Fruit fly (Drosophila melanogaster): ENCODE data around the gene CG8132.
A peak's percentile ranks its signal among the peaks of the same experiment; 100 is the strongest.

The CG8132 gene

dm6 chr3R:9434543-9435407, 33.5 kb downstream of the CG8132 start (continued):
- TF ChIP-seq mld (GFP tag; IDR thresholded peaks at IDR 0.05; ENCODE audit: partially characterized antibody): no peak
- TF ChIP-seq CG6791 (GFP tag; IDR thresholded peaks at IDR 0.05; ENCODE audit: partially characterized antibody): no peak
- peak; percentile 88 for TF ChIP-seq CG6854 (GFP tag; optimal IDR thresholded peaks at IDR 0.05)
- peak; percentile 78 for TF ChIP-seq maf-S (GFP tag; optimal IDR thresholded peaks at IDR 0.05)
- peak; percentile 43 for TF ChIP-seq pb (GFP tag; optimal IDR thresholded peaks at IDR 0.05)
- TF ChIP-seq psq (GFP tag; optimal IDR thresholded peaks at IDR 0.05): peak; percentile 51
- peak; percentile 90 for TF ChIP-seq CG12659 (GFP tag; optimal IDR thresholded peaks at IDR 0.05)
- peak; percentile 65; the same call in 1 of the 2 replicates for TF ChIP-seq CG10321 (GFP tag; IDR thresholded peaks at IDR 0.05)
- TF ChIP-seq dimm (GFP tag; IDR thresholded peaks at IDR 0.05): peak; percentile 82; the same call in 1 of the 2 replicates
- peak; percentile 71 for TF ChIP-seq Chrac-16 (GFP tag; optimal IDR thresholded peaks at IDR 0.05)
- peak; percentile 83 for TF ChIP-seq run (tag; optimal IDR thresholded peaks at IDR 0.05)
- TF ChIP-seq CG9727 (GFP tag; optimal IDR thresholded peaks at IDR 0.05): peak; percentile 84
- TF ChIP-seq CG43689 (GFP tag; IDR thresholded peaks at IDR 0.05): peak; percentile 60; the same call in 1 of the 2 replicates
- TF ChIP-seq sim (GFP tag; IDR thresholded peaks at IDR 0.05): peak; percentile 57; the same call in 1 of the 2 replicates
- TF ChIP-seq dati (GFP tag; IDR thresholded peaks at IDR 0.05): peak; percentile 71; the same call in 1 of the 2 replicates
- 0 out of 3 replicates have a peak, but pooled peaks have one; percentile 71 for TF ChIP-seq CG3726 (GFP tag; IDR thresholded peaks at IDR 0.05)
- TF ChIP-seq D19A (tag; optimal IDR thresholded peaks at IDR 0.05): peak; percentile 81
- TF ChIP-seq jing (GFP tag; optimal IDR thresholded peaks at IDR 0.05): no peak
- TF ChIP-seq CG15073 (GFP tag; optimal IDR thresholded peaks at IDR 0.05): no peak
- peak; percentile 26 for TF ChIP-seq CG10274 (GFP tag; optimal IDR thresholded peaks at IDR 0.05)
- TF ChIP-seq CG11695 (GFP tag; IDR thresholded peaks at IDR 0.05): peak; percentile 88
- TF ChIP-seq gcm2 (GFP tag; optimal IDR thresholded peaks at IDR 0.05): peak; percentile 51
- no peak for TF ChIP-seq CG17186 (GFP tag; optimal IDR thresholded peaks at IDR 0.05)
- TF ChIP-seq sens-2 (GFP tag; IDR thresholded peaks at IDR 0.05): peak; percentile 75
- no peak for TF ChIP-seq br (optimal IDR thresholded peaks at IDR 0.05)
- TF ChIP-seq exex (tag; optimal IDR thresholded peaks at IDR 0.05): peak; percentile 54
- no peak for TF ChIP-seq tll (GFP tag; optimal IDR thresholded peaks at IDR 0.05)
- no peak for TF ChIP-seq yki (optimal IDR thresholded peaks at IDR 0.05)
- no peak for TF ChIP-seq Dip2 (GFP tag; IDR thresholded peaks at IDR 0.05)
- TF ChIP-seq cwo (GFP tag; optimal IDR thresholded peaks at IDR 0.05): peak; percentile 86
- TF ChIP-seq fd3F (GFP tag; optimal IDR thresholded peaks at IDR 0.05): peak; percentile 80
- TF ChIP-seq CG11560 (tag; IDR thresholded peaks at IDR 0.05): peak; percentile 17; the same call in 1 of the 3 replicates
- TF ChIP-seq CG31365 (tag; optimal IDR thresholded peaks at IDR 0.05): no peak
- no peak for TF ChIP-seq lbe (GFP tag; optimal IDR thresholded peaks at IDR 0.05)
- peak; percentile 47 for TF ChIP-seq Sry-δ (GFP tag; optimal IDR thresholded peaks at IDR 0.05)
- peak; percentile 91 for TF ChIP-seq CG12391 (tag; optimal IDR thresholded peaks at IDR 0.05)
- TF ChIP-seq Oli (tag; optimal IDR thresholded peaks at IDR 0.05): peak; percentile 89
- TF ChIP-seq hth (optimal IDR thresholded peaks at IDR 0.05): no peak
- TF ChIP-seq jumu (GFP tag; optimal IDR thresholded peaks at IDR 0.05): peak; percentile 78
- peak; percentile 84 for TF ChIP-seq CG13624 (GFP tag; optimal IDR thresholded peaks at IDR 0.05)
- TF ChIP-seq Sry-β (GFP tag; optimal IDR thresholded peaks at IDR 0.05): no peak
- TF ChIP-seq Dp (GFP tag; optimal IDR thresholded peaks at IDR 0.05): no peak
- peak; percentile 83 for TF ChIP-seq CG18476 (GFP tag; optimal IDR thresholded peaks at IDR 0.05)
- TF ChIP-seq dmrt11E (tag; optimal IDR thresholded peaks at IDR 0.05): peak; percentile 59
- peak; percentile 91 for TF ChIP-seq CG14014 (GFP tag; IDR thresholded peaks at IDR 0.05)
- no peak for TF ChIP-seq Hey (tag; optimal IDR thresholded peaks at IDR 0.05)
- TF ChIP-seq bbx (GFP tag; IDR thresholded peaks at IDR 0.05; ENCODE audit: partially characterized antibody): no peak
- TF ChIP-seq CG12155 (GFP tag; optimal IDR thresholded peaks at IDR 0.05): peak; percentile 80
- peak; percentile 69 for TF ChIP-seq pnt (GFP tag; optimal IDR thresholded peaks at IDR 0.05)
